Worm (Caenorhabditis elegans) whole organism, midembryonic: ENCODE measurements around the gene F07C4.10.

Experiments used
- T22C8.4 ChIP-seq: fragments of 200-800 bp; sonication (Bioruptor generic); IDR thresholded peaks from 2 replicates; pipeline ENCODE4 v1.3.6; 2022; ENCODE audit warnings: missing genetic modification characterization, missing compliant biosample characterization
- cog-1 ChIP-seq: sonication (generic microtip); optimal IDR thresholded peaks from 2 replicates; lab custom pipeline; 2016; ENCODE audit warnings: missing genetic modification characterization, missing compliant biosample characterization
- flt-1 ChIP-seq: fragments of 200-800 bp; sonication (Bioruptor generic); IDR thresholded peaks from 2 replicates; pipeline ENCODE4 v1.3.6; 2022; ENCODE audit warnings: missing genetic modification characterization, missing compliant biosample characterization
- med-1 ChIP-seq: sonication (generic microtip); optimal IDR thresholded peaks from 2 replicates; lab custom pipeline; 2017; ENCODE audit warnings: missing genetic modification characterization, mild to moderate bottlenecking, missing compliant biosample characterization, antibody characterized with exemption, missing genetic modification reagents; ENCODE audit not compliant: insufficient read depth
- ref-1 ChIP-seq: fragments of 200-800 bp; sonication (Bioruptor generic); conservative IDR thresholded peaks from 2 replicates; pipeline ENCODE4 v1.3.6; 2022; ENCODE audit warnings: missing genetic modification reagents, missing genetic modification characterization, missing compliant biosample characterization
- ztf-29 ChIP-seq: fragments of 200-800 bp; sonication (Bioruptor generic); IDR thresholded peaks from 2 replicates; pipeline ENCODE4 v1.3.6; 2022; ENCODE audit warnings: missing genetic modification reagents, missing genetic modification characterization, missing compliant biosample characterization

DNA sequence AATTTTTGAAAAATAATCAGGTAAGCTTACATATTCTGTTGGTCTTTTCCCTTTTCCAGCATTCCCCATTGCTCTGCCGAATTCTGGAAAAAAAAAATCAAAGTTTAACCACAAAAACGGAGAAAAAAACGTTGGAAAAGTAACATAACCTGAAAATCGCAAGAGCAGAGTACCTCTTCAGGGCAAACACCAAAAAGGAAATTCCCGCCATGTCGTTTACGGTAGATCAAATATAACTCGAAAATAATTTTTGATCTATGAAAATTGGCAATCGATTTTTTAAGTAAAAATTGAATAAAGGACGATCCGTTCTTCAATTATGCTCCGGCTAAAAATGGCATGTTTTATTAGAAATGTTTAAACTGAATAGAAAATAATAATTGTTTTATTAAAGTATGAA, 36.3 kb downstream of the F07C4.10 start, which contains the start of gene C50E3.11:
- no peak for TF ChIP-seq cog-1 (tag; lab: Kevin White, UChicago)
- TF ChIP-seq T22C8.4 (GFP tag; lab: Robert Waterston, UW) = no peak
- no peak for TF ChIP-seq flt-1 (GFP tag; lab: Robert Waterston, UW)
- TF ChIP-seq ref-1 = no peak
- no peak for TF ChIP-seq med-1 (GFP tag; lab: Kevin White, UChicago)
- TF ChIP-seq ztf-29 (GFP tag; lab: Robert Waterston, UW) = no peak
